Worm (Caenorhabditis elegans): ENCODE measurements around the gene F01F1.2.

Gene F01F1.2

DNA sequence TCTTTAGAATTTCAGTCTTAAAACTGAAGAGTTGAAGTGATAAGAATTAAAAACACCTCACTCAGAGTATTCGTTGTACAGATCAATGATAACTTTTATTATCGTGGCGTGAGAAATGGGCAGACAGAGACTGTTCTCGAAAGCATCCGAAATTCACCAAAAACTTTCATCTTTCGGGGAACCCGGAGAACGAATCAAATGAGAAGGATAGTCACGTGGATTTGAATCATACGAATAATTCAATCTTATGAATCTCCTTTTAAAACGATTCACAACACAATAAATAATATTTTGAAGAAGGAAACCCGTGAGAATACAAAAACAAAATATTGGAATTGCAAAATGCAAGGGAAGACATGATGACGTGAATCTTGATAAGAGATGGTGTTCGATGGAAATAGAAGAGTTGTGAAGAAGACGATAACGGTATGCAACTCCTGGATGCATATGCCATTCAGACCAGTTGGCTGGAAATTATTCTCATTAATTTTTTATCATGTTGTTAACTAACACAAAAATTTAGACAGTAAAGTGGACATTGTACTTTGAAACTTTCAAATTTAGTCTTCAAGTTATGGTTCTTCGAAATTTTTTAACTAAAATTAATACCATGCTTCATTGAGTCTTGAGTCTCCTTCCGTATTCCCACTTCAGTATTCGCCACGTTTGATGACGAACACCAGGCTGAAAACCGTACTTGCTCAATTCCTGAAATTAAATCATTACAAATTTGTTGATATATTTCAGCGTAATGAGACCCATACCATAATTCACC lies 1.3 kb upstream of the F01F1.2 start (continued):
- TF ChIP-seq pqm-1 (tag; optimal IDR thresholded peaks at IDR 0.05) (no peak), F37D6.2 (tag; optimal IDR thresholded peaks at IDR 0.05) (no peak), egl-27 (tag; optimal IDR thresholded peaks at IDR 0.05) (no peak), php-3 (GFP tag; IDR thresholded peaks at IDR 0.05) (0 out of 2 replicates have a peak, but pooled peaks have one; percentile 18), nhr-28 (tag; optimal IDR thresholded peaks at IDR 0.05) (peak; percentile 57), daf-19 (GFP tag; conservative IDR thresholded peaks at IDR 0.05) (no peak), ztf-11 (tag; optimal IDR thresholded peaks at IDR 0.05) (no peak), fos-1 (tag; optimal IDR thresholded peaks at IDR 0.05) (no peak), vab-7 (GFP tag; IDR thresholded peaks at IDR 0.05) (no peak), mdl-1 (tag; optimal IDR thresholded peaks at IDR 0.05) (no peak), nhr-25 (tag; optimal IDR thresholded peaks at IDR 0.05; ENCODE audit: borderline replicate concordance, insufficient read depth) (no peak)

DNA sequence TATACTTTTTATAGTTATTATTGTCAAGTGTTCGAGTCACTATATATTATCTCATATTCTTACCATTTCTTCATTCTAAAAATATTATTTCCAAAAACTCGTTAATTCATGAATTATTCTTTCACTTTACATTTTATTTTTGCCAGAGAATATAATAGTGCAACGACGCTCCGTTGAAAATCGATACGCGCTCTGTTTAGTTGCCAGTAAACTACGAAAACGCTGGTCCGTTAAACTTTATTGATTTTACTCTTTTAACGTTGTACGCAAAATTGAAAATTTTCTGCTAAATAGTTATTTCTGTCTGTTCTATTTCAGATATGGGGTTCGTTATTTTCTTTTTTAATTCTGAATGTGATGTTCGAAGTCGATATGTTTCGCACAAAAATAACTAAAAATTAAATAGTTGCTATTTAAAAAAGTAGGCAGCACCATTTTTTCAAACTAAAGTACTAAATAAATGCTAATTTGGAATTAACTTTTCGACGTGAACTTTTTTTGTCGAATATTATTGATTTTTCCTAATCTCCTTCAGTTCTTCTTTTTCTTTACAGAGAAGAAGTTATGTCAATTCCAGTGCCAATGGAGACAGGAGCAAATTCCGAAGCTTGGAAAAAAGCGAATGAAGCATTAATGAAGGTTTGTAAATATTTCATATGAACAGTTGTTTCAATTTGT lies 1.1 kb downstream of the F01F1.2 start, which contains the start of gene hpo-10:
Gene hpo-10, plus strand, starts transcription at position 199 of the 678 bp plus-strand sequence.
- TF ChIP-seq duxl-1 (tag; optimal IDR thresholded peaks at IDR 0.05; ENCODE audit: poor library complexity) (no peak), lsy-2 (tag; optimal IDR thresholded peaks at IDR 0.05) (peak in 1 of 2 experiments; percentile 65), nhr-76 (tag; optimal IDR thresholded peaks at IDR 0.05) (no peak), dpl-1 (GFP tag; optimal IDR thresholded peaks at IDR 0.05) (peak; percentile 12), rbr-2 (tag; optimal IDR thresholded peaks at IDR 0.05) (no peak), set-16 (GFP tag; IDR thresholded peaks at IDR 0.05) (no peak), lin-13 (GFP tag; optimal IDR thresholded peaks at IDR 0.05) (no peak), F49E8.2 (tag; optimal IDR thresholded peaks at IDR 0.05; ENCODE audit: borderline replicate concordance) (no peak), ztf-7 (tag; optimal IDR thresholded peaks at IDR 0.05) (no peak), ces-1 (GFP tag; optimal IDR thresholded peaks at IDR 0.05) (no peak), ceh-28 (tag; optimal IDR thresholded peaks at IDR 0.05) (no peak), snpc-1.2 (GFP tag; IDR thresholded peaks at IDR 0.05) (no peak), fos-1 (tag; optimal IDR thresholded peaks at IDR 0.05) (no peak), hlh-30 (tag; optimal IDR thresholded peaks at IDR 0.05; ENCODE audit: insufficient read depth) (peak; percentile 22), cey-2 (tag; optimal IDR thresholded peaks at IDR 0.05; ENCODE audit: borderline replicate concordance, insufficient read depth) (no peak), ceh-82 (tag; optimal IDR thresholded peaks at IDR 0.05) (no peak), daf-16 (GFP tag; optimal IDR thresholded peaks at IDR 0.05) (no peak), daf-16 (tag; optimal IDR thresholded peaks at IDR 0.05) (peak; percentile 31), F10B5.3 (tag; optimal IDR thresholded peaks at IDR 0.05) (no peak), lin-38 (GFP tag; IDR thresholded peaks at IDR 0.05) (peak; percentile 37; the same call in 1 of the 2 replicates), mdt-29 (GFP tag; IDR thresholded peaks at IDR 0.05) (no peak), T20F7.1 (GFP tag; optimal IDR thresholded peaks at IDR 0.05) (peak; percentile 89), ZK546.5 (tag; optimal IDR thresholded peaks at IDR 0.05) (no peak), aha-1 (tag) (peak; percentile 96), vab-7 (GFP tag; IDR thresholded peaks at IDR 0.05) (no peak), F44E2.7 (GFP tag; IDR thresholded peaks at IDR 0.05) (no peak), jun-1 (tag; optimal IDR thresholded peaks at IDR 0.05) (no peak), attf-4 (tag; optimal IDR thresholded peaks at IDR 0.05) (no peak), mxl-3 (GFP tag; optimal IDR thresholded peaks at IDR 0.05) (no peak), mep-1 (tag; optimal IDR thresholded peaks at IDR 0.05) (peak; percentile 32), saeg-2 (GFP tag; IDR thresholded peaks at IDR 0.05) (no peak), lin-29 (GFP tag; IDR thresholded peaks at IDR 0.05) (no peak), tra-1 (GFP tag; IDR thresholded peaks at IDR 0.05) (no peak), aly-2 (tag; optimal IDR thresholded peaks at IDR 0.05) (no peak), unc-62 (GFP tag; optimal IDR thresholded peaks at IDR 0.05 in 1 of 2) (no peak), unc-62 (tag; optimal IDR thresholded peaks at IDR 0.05) (no peak), mes-2 (tag; optimal IDR thresholded peaks at IDR 0.05; ENCODE audit: poor library complexity, severe bottlenecking) (peak; percentile 55), dve-1 (tag; optimal IDR thresholded peaks at IDR 0.05; ENCODE audit: insufficient read depth) (peak; percentile 48), lir-3 (tag; optimal IDR thresholded peaks at IDR 0.05) (no peak)
